Worm (Caenorhabditis elegans): ENCODE data around the gene tbc-12.

The tbc-12 gene

DNA sequence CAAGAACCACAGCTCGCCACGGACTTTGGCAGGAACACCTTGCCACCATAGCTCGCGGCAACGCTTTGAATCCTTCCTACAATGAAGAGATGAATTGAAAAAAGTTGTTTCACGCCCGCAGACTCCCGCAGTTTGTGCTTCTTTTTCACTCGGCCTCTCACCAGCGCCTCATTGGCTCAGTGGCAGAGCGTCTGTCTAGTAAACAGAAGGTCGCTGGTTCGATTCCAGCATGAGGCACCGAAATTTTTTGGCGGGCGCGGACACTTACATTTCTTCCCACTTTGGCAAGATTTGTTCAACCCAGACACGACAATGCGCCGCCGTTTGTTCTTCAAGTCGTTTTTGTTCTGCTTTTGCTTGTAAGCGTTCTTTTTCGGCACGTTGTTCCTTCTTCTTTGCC lies 4.4 kb downstream of the tbc-12 start (continued):
- TF ChIP-seq unc-62 (GFP tag; optimal IDR thresholded peaks at IDR 0.05 in 1 of 2) (peak in 1 of 2 experiments; percentile 80), unc-62 (tag; optimal IDR thresholded peaks at IDR 0.05) (no peak), ceh-28 (tag; optimal IDR thresholded peaks at IDR 0.05) (no peak), madf-9 (GFP tag; conservative IDR thresholded peaks at IDR 0.05) (peak; percentile 57; the same call in 1 of the 2 replicates), F37D6.2 (tag; optimal IDR thresholded peaks at IDR 0.05) (peak; percentile 37), dmd-9 (GFP tag; IDR thresholded peaks at IDR 0.05) (peak; percentile 79), ceh-20 (GFP tag; IDR thresholded peaks at IDR 0.05) (no peak), madf-5 (GFP tag; IDR thresholded peaks at IDR 0.05) (0 out of 4 replicates have a peak, but pooled peaks of 1 of the 2 experiments have one; percentile 62), F26F4.8 (GFP tag; conservative IDR thresholded peaks at IDR 0.05) (0 out of 2 replicates have a peak, but pooled peaks have one; percentile 47), ceh-44 (GFP tag; IDR thresholded peaks at IDR 0.05) (peak; percentile 57), mdl-1 (tag; optimal IDR thresholded peaks at IDR 0.05) (no peak), sdz-12 (GFP tag; optimal IDR thresholded peaks at IDR 0.05) (no peak), snpc-4 (tag; optimal IDR thresholded peaks at IDR 0.05) (no peak), nhr-48 (tag; optimal IDR thresholded peaks at IDR 0.05) (no peak), F10B5.3 (tag; optimal IDR thresholded peaks at IDR 0.05) (peak; percentile 52), ctbp-1 (GFP tag; IDR thresholded peaks at IDR 0.05) (peak; percentile 59; the same call in 1 of the 2 replicates), hif-1 (tag; optimal IDR thresholded peaks at IDR 0.05) (no peak), lin-38 (GFP tag; IDR thresholded peaks at IDR 0.05) (peak; percentile 62), cey-2 (tag; optimal IDR thresholded peaks at IDR 0.05; ENCODE audit: borderline replicate concordance, insufficient read depth) (no peak), attf-4 (tag; optimal IDR thresholded peaks at IDR 0.05) (no peak), nhr-77 (tag; optimal IDR thresholded peaks at IDR 0.05) (no peak), Y105C5A.15 (GFP tag; IDR thresholded peaks at IDR 0.05) (no peak), nhr-11 (tag; optimal IDR thresholded peaks at IDR 0.05) (no peak), aly-2 (tag; optimal IDR thresholded peaks at IDR 0.05) (no peak), ama-1 (optimal IDR thresholded peaks at IDR 0.05) (no peak), daf-16 (GFP tag; optimal IDR thresholded peaks at IDR 0.05) (peak in 1 of 2 experiments; percentile 75), daf-16 (tag; optimal IDR thresholded peaks at IDR 0.05) (peak; percentile 66), daf-19 (GFP tag; conservative IDR thresholded peaks at IDR 0.05) (no peak), T26A8.4 (GFP tag; IDR thresholded peaks at IDR 0.05) (peak; percentile 61), daf-8 (GFP tag; IDR thresholded peaks at IDR 0.05) (no peak), nhr-42 (GFP tag; IDR thresholded peaks at IDR 0.05) (0 out of 2 replicates have a peak, but pooled peaks have one; percentile 48), set-16 (GFP tag; IDR thresholded peaks at IDR 0.05) (peak; percentile 54; the same call in 1 of the 2 replicates), daf-12 (tag; optimal IDR thresholded peaks at IDR 0.05) (no peak), nhr-25 (tag; optimal IDR thresholded peaks at IDR 0.05; ENCODE audit: borderline replicate concordance, insufficient read depth) (no peak), nhr-41 (GFP tag; IDR thresholded peaks at IDR 0.05) (0 out of 2 replicates have a peak, but pooled peaks have one; percentile 37), lin-15B (tag; optimal IDR thresholded peaks at IDR 0.05) (no peak), ceh-62 (tag; optimal IDR thresholded peaks at IDR 0.05) (no peak), fkh-10 (GFP tag; optimal IDR thresholded peaks at IDR 0.05) (peak; percentile 4), spr-1 (tag; optimal IDR thresholded peaks at IDR 0.05) (peak; percentile 34), nhr-237 (tag; optimal IDR thresholded peaks at IDR 0.05) (no peak), unc-130 (GFP tag; optimal IDR thresholded peaks at IDR 0.05) (peak; percentile 8), T20F7.1 (GFP tag; optimal IDR thresholded peaks at IDR 0.05) (no peak), dpl-1 (GFP tag; optimal IDR thresholded peaks at IDR 0.05) (no peak), zag-1 (tag; optimal IDR thresholded peaks at IDR 0.05) (no peak), skn-1 (tag; optimal IDR thresholded peaks at IDR 0.05) (no peak), saeg-2 (GFP tag; IDR thresholded peaks at IDR 0.05) (0 out of 2 replicates have a peak, but pooled peaks have one; percentile 53), lim-7 (GFP tag; IDR thresholded peaks at IDR 0.05) (peak; percentile 82), dve-1 (tag; optimal IDR thresholded peaks at IDR 0.05; ENCODE audit: insufficient read depth) (no peak), lin-1 (GFP tag; IDR thresholded peaks at IDR 0.05) (peak; percentile 76), tra-1 (GFP tag; IDR thresholded peaks at IDR 0.05) (peak; percentile 59; the same call in 1 of the 2 replicates), mdt-29 (GFP tag; IDR thresholded peaks at IDR 0.05) (0 out of 2 replicates have a peak, but pooled peaks have one; percentile 41)
